Fruit fly (Drosophila melanogaster) S2 (cell line): Measurements from ENCODE around the gene Hrd3.

Experiments used
- CG8478 ChIP-seq: fragments of >200 bp; optimal IDR thresholded peaks from 2 replicates; lab custom pipeline; 2018
- CTCF ChIP-seq, 2 experiments: fragments of >200 bp; optimal IDR thresholded peaks; 2 replicates each; lab custom pipeline; 2018

DNA sequence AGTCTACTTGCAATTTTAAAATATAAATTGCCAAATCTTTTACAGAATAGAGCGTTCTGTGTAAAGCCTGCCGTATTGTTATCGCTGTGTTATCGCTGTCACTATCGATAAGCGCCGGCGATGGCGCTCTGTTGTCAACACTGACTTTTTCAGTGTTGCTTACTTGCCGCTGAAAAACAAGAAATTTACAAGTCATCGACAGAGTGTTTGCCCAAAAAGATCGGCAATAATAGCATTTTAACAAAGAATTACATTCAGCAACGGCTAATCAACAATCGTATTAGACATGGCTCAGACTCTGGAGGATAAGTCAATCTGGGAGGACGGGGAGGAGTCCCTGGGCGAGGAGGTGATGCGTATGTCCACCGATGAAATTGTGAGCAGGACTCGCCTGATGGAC lies 5.6 kb downstream of the Hrd3 start, which contains the start of the genes RanBP3 and Rpt5:
- TF ChIP-seq CTCF (optimal IDR thresholded peaks at IDR 0.05; lab: Kevin White, UChicago) (peak in 1 of 2 experiments; percentile 4), CG8478 (no peak)
